Worm (Caenorhabditis elegans): ENCODE measurements around the gene F42E8.1.

DNA sequence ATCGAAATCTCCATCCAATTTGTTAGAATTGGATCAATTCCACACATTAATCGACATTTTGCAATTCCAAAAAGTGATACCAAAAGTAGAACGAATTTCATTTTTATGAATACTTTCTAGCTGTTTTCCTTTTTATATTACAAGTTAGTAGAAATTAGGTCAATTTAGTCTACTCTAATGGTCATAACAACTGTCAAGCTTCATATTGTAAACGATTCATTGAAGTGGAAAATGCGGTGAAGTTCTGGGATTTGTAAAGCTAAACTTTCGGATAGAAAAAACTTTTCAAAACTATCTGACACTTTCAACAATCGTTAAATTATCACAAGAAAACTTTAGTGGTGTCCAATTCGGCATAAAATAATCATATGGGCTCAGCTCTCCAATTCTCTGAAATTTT is 27.3 kb upstream of the F42E8.1 start, which contains the start of gene W07G4.7:
- TF ChIP-seq fos-1 (tag; optimal IDR thresholded peaks at IDR 0.05) (no peak), blmp-1 (tag; optimal IDR thresholded peaks at IDR 0.05; ENCODE audit: insufficient read depth) (no peak), snpc-4 (tag; optimal IDR thresholded peaks at IDR 0.05) (no peak), elt-1 (tag; optimal IDR thresholded peaks at IDR 0.05) (no peak), lin-13 (GFP tag; optimal IDR thresholded peaks at IDR 0.05) (no peak), nhr-11 (tag; optimal IDR thresholded peaks at IDR 0.05) (no peak), ama-1 (optimal IDR thresholded peaks at IDR 0.05) (no peak), nhr-25 (tag; optimal IDR thresholded peaks at IDR 0.05) (no peak), ceh-82 (tag; optimal IDR thresholded peaks at IDR 0.05) (no peak), mab-5 (tag; optimal IDR thresholded peaks at IDR 0.05) (no peak)
